Fruit fly (Drosophila melanogaster) whole organism, pupa: ENCODE measurements around the gene CG9641.

Experiments
- CG17806 ChIP-seq: fragments of 200-800 bp; sonication (Bioruptor generic); optimal IDR thresholded peaks from 2 replicates; lab custom pipeline; 2018; ENCODE audit warnings: missing biosample characterization, mild to moderate bottlenecking, missing genetic modification characterization, moderate library complexity
- CG32121 ChIP-seq: fragments of 200-800 bp; sonication (Bioruptor generic); IDR thresholded peaks from 2 replicates; pipeline ENCODE4 v1.3.6; 2022; ENCODE audit warnings: missing biosample characterization, missing genetic modification characterization
- CG34367 ChIP-seq: fragments of 200-800 bp; sonication (Bioruptor generic); optimal IDR thresholded peaks from 2 replicates; lab custom pipeline; 2018; ENCODE audit warnings: missing biosample characterization, mild to moderate bottlenecking, missing genetic modification characterization
- CG4496 ChIP-seq: fragments of 200-800 bp; sonication (Bioruptor generic); IDR thresholded peaks from 3 replicates; pipeline ENCODE4 v1.3.6; 2022; ENCODE audit warnings: missing biosample characterization, missing genetic modification characterization
- CG8159 ChIP-seq: fragments of 200-800 bp; sonication (Bioruptor generic); optimal IDR thresholded peaks from 3 replicates; lab custom pipeline; 2018; ENCODE audit warnings: missing biosample characterization, mild to moderate bottlenecking, missing genetic modification characterization, moderate library complexity
- CG9948 ChIP-seq: fragments of 200-800 bp; sonication (Bioruptor generic); optimal IDR thresholded peaks from 2 replicates; lab custom pipeline; 2018; ENCODE audit warnings: missing biosample characterization, mild to moderate bottlenecking, missing genetic modification characterization, moderate library complexity
- D1 ChIP-seq: fragments of 200-800 bp; sonication (Bioruptor generic); optimal IDR thresholded peaks from 2 replicates; lab custom pipeline; 2018; ENCODE audit warnings: missing biosample characterization, mild to moderate bottlenecking, missing genetic modification characterization, moderate library complexity

dm6 chr2L:2969438-2969837 lies 7.2 kb downstream of the CG9641 start, which contains the start of gene Ts:
- TF ChIP-seq CG9948 (tag; lab: Kevin White, UChicago), result no peak
- TF ChIP-seq CG34367, result no peak
- no peak for TF ChIP-seq CG32121 (GFP tag; lab: Robert Waterston, UW)
- no peak for TF ChIP-seq CG4496 (GFP tag; lab: Robert Waterston, UW)
- no peak for TF ChIP-seq CG8159 (tag; lab: Kevin White, UChicago)
- TF ChIP-seq D1 (tag; lab: Kevin White, UChicago), result no peak
- no peak for TF ChIP-seq CG17806 (tag; lab: Kevin White, UChicago)
